Worm (Caenorhabditis elegans) whole organism, mixed stage, embryonic: ENCODE measurements around the gene lido-17.

Source experiments
- blmp-1 ChIP-seq: fragments of 150-350 bp; optimal IDR thresholded peaks from 2 replicates; lab custom pipeline; 2014; ENCODE audit warnings: missing biosample characterization, missing genetic modification characterization
- cnd-1 ChIP-seq: fragments of 200-800 bp; sonication (Bioruptor generic); optimal IDR thresholded peaks from 2 replicates; lab custom pipeline; 2018; ENCODE audit warnings: mild to moderate bottlenecking, missing genetic modification characterization, missing compliant biosample characterization
- drap-1 ChIP-seq: fragments of 200-800 bp; sonication (Bioruptor generic); optimal IDR thresholded peaks from 3 replicates; lab custom pipeline; 2018; ENCODE audit warnings: mild to moderate bottlenecking, missing genetic modification characterization, missing compliant biosample characterization
- elt-1 ChIP-seq: sonication (generic microtip); optimal IDR thresholded peaks from 2 replicates; lab custom pipeline; 2017; ENCODE audit warnings: missing genetic modification characterization, mild to moderate bottlenecking, missing compliant biosample characterization, antibody characterized with exemption, moderate library complexity, borderline replicate concordance; ENCODE audit not compliant: insufficient read depth
- lin-32 ChIP-seq: fragments of 200-800 bp; sonication (Bioruptor generic); optimal IDR thresholded peaks from 2 replicates; lab custom pipeline; 2018; ENCODE audit warnings: mild to moderate bottlenecking, missing genetic modification characterization, missing compliant biosample characterization
- lsy-2 ChIP-seq: fragments of 150-350 bp; optimal IDR thresholded peaks from 2 replicates; lab custom pipeline; 2014; ENCODE audit warnings: missing biosample characterization, missing genetic modification characterization
- mab-5 ChIP-seq: fragments of 150-350 bp; optimal IDR thresholded peaks from 2 replicates; lab custom pipeline; 2014; ENCODE audit warnings: missing biosample characterization, missing genetic modification characterization
- mls-2 ChIP-seq: sonication (generic microtip); optimal IDR thresholded peaks from 2 replicates; lab custom pipeline; 2016; ENCODE audit warnings: mild to moderate bottlenecking, missing genetic modification characterization, moderate library complexity, missing compliant biosample characterization
- nhr-28 ChIP-seq: fragments of 150-350 bp; optimal IDR thresholded peaks from 2 replicates; lab custom pipeline; 2014; ENCODE audit warnings: missing biosample characterization, missing genetic modification characterization
- pha-4 ChIP-seq: fragments of 150-350 bp; optimal IDR thresholded peaks from 2 replicates; lab custom pipeline; 2018; ENCODE audit warnings: missing biosample characterization, missing genetic modification reagents, missing genetic modification characterization
- snpc-4 ChIP-seq: fragments of 150-350 bp; optimal IDR thresholded peaks from 2 replicates; lab custom pipeline; 2014; ENCODE audit warnings: missing biosample characterization, missing genetic modification characterization
- unc-39 ChIP-seq: fragments of 150-350 bp; optimal IDR thresholded peaks from 2 replicates; lab custom pipeline; 2014; ENCODE audit warnings: missing biosample characterization, missing genetic modification characterization
- zip-8 ChIP-seq: fragments of 150-350 bp; optimal IDR thresholded peaks from 2 replicates; lab custom pipeline; 2014; ENCODE audit warnings: missing biosample characterization, missing genetic modification characterization
- ztf-11 ChIP-seq: fragments of 150-350 bp; optimal IDR thresholded peaks from 2 replicates; lab custom pipeline; 2014; ENCODE audit warnings: missing biosample characterization, missing genetic modification characterization

ce11 chrII:9407020-9407419, 14.4 kb upstream of the lido-17 start, which contains the start of gene mpz-6:
- no peak for TF ChIP-seq drap-1 (GFP tag; lab: Kevin White, UChicago)
- no peak for TF ChIP-seq elt-1
- no peak for TF ChIP-seq mls-2 (tag; lab: Kevin White, UChicago)
- TF ChIP-seq unc-39 (tag; lab: Kevin White, UChicago), result no peak
- TF ChIP-seq snpc-4 (tag; lab: Kevin White, UChicago), result no peak
- no peak for TF ChIP-seq lin-32 (GFP tag; lab: Kevin White, UChicago)
- TF ChIP-seq nhr-28 (tag; lab: Kevin White, UChicago), result no peak
- no peak for TF ChIP-seq zip-8 (tag; lab: Kevin White, UChicago)
- TF ChIP-seq lsy-2 (tag; lab: Kevin White, UChicago), result no peak
- no peak for TF ChIP-seq ztf-11
- no peak for TF ChIP-seq cnd-1 (tag; lab: Kevin White, UChicago)
- TF ChIP-seq pha-4 (tag; lab: Kevin White, UChicago), result no peak
- TF ChIP-seq blmp-1 (tag; lab: Kevin White, UChicago), result no peak
- no peak for TF ChIP-seq mab-5 (tag; lab: Kevin White, UChicago)
